Fruit fly (Drosophila melanogaster): Measurements from ENCODE around the gene CG8349.

The CG8349 gene

dm6 chr2L:8215259-8215929 lies at the start of gene CG8349:
TSS of gene CG8349 (plus strand) at chr2L:8215915.
- TF ChIP-seq pan (optimal IDR thresholded peaks at IDR 0.05) (no peak), EcR (GFP tag; optimal IDR thresholded peaks at IDR 0.05) (no peak), usp (GFP tag; optimal IDR thresholded peaks at IDR 0.05) (no peak), Dll (optimal IDR thresholded peaks at IDR 0.05) (no peak)

- TF ChIP-seq usp (GFP tag; optimal IDR thresholded peaks at IDR 0.05) (no peak), EcR (GFP tag; optimal IDR thresholded peaks at IDR 0.05) (no peak), pan (optimal IDR thresholded peaks at IDR 0.05) (no peak), Dll (optimal IDR thresholded peaks at IDR 0.05) (no peak), CG8478 (optimal IDR thresholded peaks at IDR 0.05) (no peak), psq (optimal IDR thresholded peaks at IDR 0.05) (no peak)
Measured at dm6 chr2L:8168075-8168474, 47.6 kb upstream of the CG8349 start.

DNA sequence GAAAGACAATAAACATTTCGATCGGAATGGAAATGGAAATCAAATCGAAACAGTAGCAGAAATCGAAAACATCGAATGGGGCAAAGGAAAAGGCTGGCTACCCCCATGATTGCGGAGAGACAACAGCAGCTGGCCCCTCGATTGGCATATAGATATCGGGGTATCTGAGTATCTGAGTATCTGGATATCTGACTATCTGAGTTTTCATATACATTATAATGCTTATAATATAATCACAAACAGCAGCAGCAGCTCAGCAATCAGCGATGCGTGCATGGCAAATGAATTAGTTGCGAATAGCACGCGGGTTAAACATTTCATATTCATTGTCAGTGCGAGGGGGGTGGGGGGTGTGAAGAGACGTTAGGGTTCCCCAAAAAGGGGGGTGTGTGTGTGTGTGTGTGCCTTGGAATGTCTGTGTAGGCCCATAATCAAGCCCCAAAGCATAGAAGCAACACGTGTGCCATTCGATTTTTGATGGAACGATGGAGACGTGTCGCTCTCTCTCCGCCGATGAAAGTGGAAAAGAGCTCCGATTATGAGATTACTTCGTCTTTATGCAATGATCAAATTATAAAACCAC lies 45.0 kb upstream of the CG8349 start:
- TF ChIP-seq Dll (optimal IDR thresholded peaks at IDR 0.05) (no peak), pan (optimal IDR thresholded peaks at IDR 0.05) (no peak), usp (GFP tag; optimal IDR thresholded peaks at IDR 0.05) (no peak), psq (optimal IDR thresholded peaks at IDR 0.05) (no peak), CG8478 (optimal IDR thresholded peaks at IDR 0.05) (no peak), EcR (GFP tag; optimal IDR thresholded peaks at IDR 0.05) (no peak)

- TF ChIP-seq EcR (GFP tag; optimal IDR thresholded peaks at IDR 0.05) (no peak), CG8478 (optimal IDR thresholded peaks at IDR 0.05) (no peak)
Measured at dm6 chr2L:8171544-8171943, 44.2 kb upstream of the CG8349 start.

- TF ChIP-seq Dll (optimal IDR thresholded peaks at IDR 0.05): no peak
- TF ChIP-seq pan (optimal IDR thresholded peaks at IDR 0.05): no peak
- no peak for TF ChIP-seq CG8478 (optimal IDR thresholded peaks at IDR 0.05)
- no peak for TF ChIP-seq EcR (GFP tag; optimal IDR thresholded peaks at IDR 0.05)
- TF ChIP-seq usp (GFP tag; optimal IDR thresholded peaks at IDR 0.05): no peak
- no peak for TF ChIP-seq psq (optimal IDR thresholded peaks at IDR 0.05)
Measured at dm6 chr2L:8185008-8185407, 30.7 kb upstream of the CG8349 start.

DNA sequence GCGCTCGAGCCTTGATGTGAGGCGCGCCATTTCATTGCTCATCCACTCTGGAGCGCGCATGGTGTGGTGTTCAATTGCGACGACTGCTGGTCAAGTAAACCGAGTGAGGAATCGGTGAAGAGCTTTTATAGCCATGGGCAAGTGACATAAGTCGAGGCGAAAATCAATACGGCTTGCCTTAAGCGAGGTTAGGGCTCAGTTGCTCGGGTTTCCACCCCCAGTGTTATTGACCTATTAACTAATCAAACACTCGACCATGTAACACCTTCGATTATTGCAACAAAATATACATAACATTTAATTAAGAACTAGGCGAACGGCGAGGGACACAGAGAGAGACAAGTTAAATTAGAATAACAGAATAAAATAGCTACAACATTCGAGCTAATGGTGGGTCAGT lies 25.0 kb upstream of the CG8349 start, which contains the start of gene CG34134:
TSS of gene CG34134 (minus strand) at position 101 of the 400 bp plus-strand sequence.
- no peak for TF ChIP-seq EcR (GFP tag; optimal IDR thresholded peaks at IDR 0.05)
- no peak for TF ChIP-seq pan (optimal IDR thresholded peaks at IDR 0.05)
- no peak for TF ChIP-seq usp (GFP tag; optimal IDR thresholded peaks at IDR 0.05)
- TF ChIP-seq CG8478 (optimal IDR thresholded peaks at IDR 0.05): no peak
- no peak for TF ChIP-seq Dll (optimal IDR thresholded peaks at IDR 0.05)

dm6 chr2L:8195722-8196323 lies 19.9 kb upstream of the CG8349 start:
- no peak for TF ChIP-seq pan (optimal IDR thresholded peaks at IDR 0.05)
- TF ChIP-seq CG8478 (optimal IDR thresholded peaks at IDR 0.05): no peak
- TF ChIP-seq EcR (GFP tag; optimal IDR thresholded peaks at IDR 0.05): no peak
- no peak for TF ChIP-seq usp (GFP tag; optimal IDR thresholded peaks at IDR 0.05)
- no peak for TF ChIP-seq Dll (optimal IDR thresholded peaks at IDR 0.05)
- TF ChIP-seq psq (optimal IDR thresholded peaks at IDR 0.05): no peak

dm6 chr2L:8196757-8197530 lies 18.8 kb upstream of the CG8349 start, which contains the start of the genes CG8475 and CG8460:
TSS of gene CG8475 (minus strand) at chr2L:8196918.
TSS of gene CG8460 (plus strand) at chr2L:8197193.
- TF ChIP-seq pan (optimal IDR thresholded peaks at IDR 0.05) (no peak), usp (GFP tag; optimal IDR thresholded peaks at IDR 0.05) (no peak), Dll (optimal IDR thresholded peaks at IDR 0.05) (no peak), CG8478 (optimal IDR thresholded peaks at IDR 0.05) (no peak)

DNA sequence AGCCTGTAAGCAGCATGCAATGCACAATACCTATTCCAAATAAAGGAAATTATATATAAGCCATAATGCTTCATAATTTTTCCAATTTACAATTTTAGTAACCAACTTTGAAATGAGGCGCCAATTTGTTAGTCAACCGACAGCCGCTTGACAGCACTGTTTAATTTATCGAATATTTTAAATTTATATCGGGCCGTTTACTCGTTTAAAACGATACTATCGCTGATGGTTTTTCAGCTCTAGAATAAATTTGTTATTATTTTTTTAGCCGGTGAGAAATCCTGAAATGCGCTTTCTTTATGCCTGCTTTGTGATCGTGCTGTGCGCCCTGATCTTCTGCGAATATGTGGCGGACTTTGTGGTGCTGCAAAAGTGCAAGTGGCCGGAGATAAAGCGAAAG lies 17.0 kb upstream of the CG8349 start, which contains the start of gene PGAP5:
TSS of gene PGAP5 (plus strand) at position 126 of the 400 bp plus-strand sequence.
- TF ChIP-seq pan (optimal IDR thresholded peaks at IDR 0.05) (no peak), usp (GFP tag; optimal IDR thresholded peaks at IDR 0.05) (no peak), EcR (GFP tag; optimal IDR thresholded peaks at IDR 0.05) (no peak), Dll (optimal IDR thresholded peaks at IDR 0.05) (no peak), CG8478 (optimal IDR thresholded peaks at IDR 0.05) (no peak), psq (optimal IDR thresholded peaks at IDR 0.05) (no peak)

DNA sequence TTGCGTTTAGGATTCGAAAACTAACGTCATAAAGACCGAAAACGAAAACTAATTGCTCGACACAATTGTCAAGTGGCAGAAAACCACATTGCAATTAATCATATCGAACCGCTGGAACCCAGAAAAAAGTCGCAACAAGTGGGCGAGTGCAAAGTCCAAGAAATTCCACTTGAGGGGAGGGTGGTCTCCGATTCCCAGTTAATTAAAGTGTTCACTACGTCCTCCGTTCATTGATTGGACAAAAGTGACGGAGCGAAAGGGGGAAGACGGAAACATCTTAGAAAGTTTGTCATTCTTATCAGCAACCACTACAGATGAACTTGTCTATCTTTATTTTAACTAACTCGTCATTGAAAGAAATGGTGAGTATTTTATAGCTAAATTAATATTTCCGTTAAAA lies 13.1 kb upstream of the CG8349 start:
- TF ChIP-seq CG8478 (optimal IDR thresholded peaks at IDR 0.05): no peak
- TF ChIP-seq Dll (optimal IDR thresholded peaks at IDR 0.05): no peak
- TF ChIP-seq usp (GFP tag; optimal IDR thresholded peaks at IDR 0.05): no peak
- TF ChIP-seq psq (optimal IDR thresholded peaks at IDR 0.05): no peak
- TF ChIP-seq EcR (GFP tag; optimal IDR thresholded peaks at IDR 0.05): no peak
- no peak for TF ChIP-seq pan (optimal IDR thresholded peaks at IDR 0.05)

DNA sequence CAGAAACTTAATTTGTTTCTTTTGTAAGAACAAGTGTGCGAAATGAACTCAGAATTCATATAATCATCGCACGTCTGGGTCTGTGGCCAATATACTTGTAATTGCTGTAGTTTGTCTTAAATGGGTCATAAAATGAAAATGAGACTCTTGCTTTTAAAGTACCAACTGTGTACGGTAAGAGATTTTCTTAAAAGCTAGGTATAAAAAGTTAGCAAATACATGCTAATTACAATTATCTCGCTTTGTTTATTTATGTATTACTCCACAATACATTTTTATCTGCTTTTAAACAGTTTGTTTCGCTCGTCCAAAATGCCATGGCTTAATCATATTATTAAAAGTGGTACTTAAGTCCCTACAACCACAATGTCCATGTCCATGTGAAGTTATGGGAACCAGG lies 12.0 kb upstream of the CG8349 start:
- TF ChIP-seq pan (optimal IDR thresholded peaks at IDR 0.05) (no peak), EcR (GFP tag; optimal IDR thresholded peaks at IDR 0.05) (no peak), psq (optimal IDR thresholded peaks at IDR 0.05) (no peak), CG8478 (optimal IDR thresholded peaks at IDR 0.05) (no peak), usp (GFP tag; optimal IDR thresholded peaks at IDR 0.05) (no peak), Dll (optimal IDR thresholded peaks at IDR 0.05) (no peak)

DNA sequence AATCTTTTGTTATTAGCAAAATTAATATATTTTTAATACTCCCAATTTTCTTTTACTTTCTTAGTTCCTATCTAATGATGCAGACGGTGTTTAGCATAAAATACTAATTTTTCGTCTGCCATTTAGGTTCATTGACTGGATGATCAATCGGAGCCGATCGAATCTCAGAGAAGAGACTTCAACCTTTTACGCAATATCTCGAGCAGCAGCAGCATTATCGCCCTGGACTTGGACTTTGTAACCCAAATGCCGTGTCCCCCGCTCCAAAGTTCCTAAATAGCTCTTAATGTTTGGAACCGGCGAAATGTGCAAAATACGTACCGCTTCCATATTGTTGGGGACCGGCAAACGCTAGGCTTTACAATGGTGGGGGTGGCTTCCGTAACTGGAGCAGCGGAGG lies 11.3 kb upstream of the CG8349 start:
- TF ChIP-seq psq (optimal IDR thresholded peaks at IDR 0.05) (no peak), pan (optimal IDR thresholded peaks at IDR 0.05) (no peak), usp (GFP tag; optimal IDR thresholded peaks at IDR 0.05) (no peak), EcR (GFP tag; optimal IDR thresholded peaks at IDR 0.05) (no peak), CG8478 (optimal IDR thresholded peaks at IDR 0.05) (no peak), Dll (optimal IDR thresholded peaks at IDR 0.05) (no peak)

Data from whole organism.